Worm (Caenorhabditis elegans): Measurements from ENCODE around the gene K04E7.1.

Gene K04E7.1

ce11 chrX:6476540-6476939, 14.7 kb downstream of the K04E7.1 start, which contains the start of gene C15B12.1:
Gene C15B12.1 (plus strand): TSS chrX:6476810.
- TF ChIP-seq ref-1 (GFP tag; conservative IDR thresholded peaks at IDR 0.05) (no peak), cog-1 (tag; optimal IDR thresholded peaks at IDR 0.05) (no peak), flt-1 (GFP tag; IDR thresholded peaks at IDR 0.05) (no peak), klf-2 (GFP tag; conservative IDR thresholded peaks at IDR 0.05) (no peak), med-1 (GFP tag; optimal IDR thresholded peaks at IDR 0.05; ENCODE audit: insufficient read depth) (no peak), ztf-29 (GFP tag; IDR thresholded peaks at IDR 0.05) (no peak), tab-1 (GFP tag; IDR thresholded peaks at IDR 0.05) (no peak), ztf-23 (GFP tag; IDR thresholded peaks at IDR 0.05) (no peak), T22C8.4 (GFP tag; IDR thresholded peaks at IDR 0.05) (no peak)

- TF ChIP-seq flt-1 (GFP tag; IDR thresholded peaks at IDR 0.05) (no peak), ztf-29 (GFP tag; IDR thresholded peaks at IDR 0.05) (no peak), med-1 (GFP tag; optimal IDR thresholded peaks at IDR 0.05; ENCODE audit: insufficient read depth) (no peak), tab-1 (GFP tag; IDR thresholded peaks at IDR 0.05) (no peak), ztf-23 (GFP tag; IDR thresholded peaks at IDR 0.05) (no peak), klf-2 (GFP tag; conservative IDR thresholded peaks at IDR 0.05) (no peak), cog-1 (tag; optimal IDR thresholded peaks at IDR 0.05) (no peak), ref-1 (GFP tag; conservative IDR thresholded peaks at IDR 0.05) (no peak), T22C8.4 (GFP tag; IDR thresholded peaks at IDR 0.05) (no peak)
Measured at ce11 chrX:6484780-6485179, 23.0 kb downstream of the K04E7.1 start, which contains the start of gene gar-1. Gene gar-1 (minus strand): TSS chrX:6484880.

- no peak for TF ChIP-seq klf-2 (GFP tag; conservative IDR thresholded peaks at IDR 0.05)
Measured at ce11 chrX:6499736-6500135, 37.9 kb downstream of the K04E7.1 start, which contains the start of gene actl-1. Gene actl-1 (minus strand): TSS chrX:6499836.

- TF ChIP-seq ztf-29 (GFP tag; IDR thresholded peaks at IDR 0.05): no peak
- TF ChIP-seq T22C8.4 (GFP tag; IDR thresholded peaks at IDR 0.05): no peak
- no peak for TF ChIP-seq flt-1 (GFP tag; IDR thresholded peaks at IDR 0.05)
- TF ChIP-seq klf-2 (GFP tag; conservative IDR thresholded peaks at IDR 0.05): no peak
- TF ChIP-seq ztf-23 (GFP tag; IDR thresholded peaks at IDR 0.05): no peak
- TF ChIP-seq ref-1 (GFP tag; conservative IDR thresholded peaks at IDR 0.05): no peak
Measured at ce11 chrX:6503148-6503547, 41.3 kb downstream of the K04E7.1 start.

- TF ChIP-seq ztf-23 (GFP tag; IDR thresholded peaks at IDR 0.05) (peak; percentile 27; the same call in 1 of the 2 replicates), tab-1 (GFP tag; IDR thresholded peaks at IDR 0.05) (no peak), cog-1 (tag; optimal IDR thresholded peaks at IDR 0.05) (peak; percentile 32), ztf-29 (GFP tag; IDR thresholded peaks at IDR 0.05) (no peak)
Measured at ce11 chrX:6505008-6505407, 43.2 kb downstream of the K04E7.1 start, which contains the start of gene cdf-1. Gene cdf-1 (minus strand): TSS chrX:6505143.

- TF ChIP-seq ztf-23 (GFP tag; IDR thresholded peaks at IDR 0.05): no peak
- no peak for TF ChIP-seq ztf-29 (GFP tag; IDR thresholded peaks at IDR 0.05)
- no peak for TF ChIP-seq klf-2 (GFP tag; conservative IDR thresholded peaks at IDR 0.05)
- TF ChIP-seq ref-1 (GFP tag; conservative IDR thresholded peaks at IDR 0.05): no peak
- no peak for TF ChIP-seq flt-1 (GFP tag; IDR thresholded peaks at IDR 0.05)
- TF ChIP-seq cog-1 (tag; optimal IDR thresholded peaks at IDR 0.05): no peak
- no peak for TF ChIP-seq med-1 (GFP tag; optimal IDR thresholded peaks at IDR 0.05; ENCODE audit: insufficient read depth)
- TF ChIP-seq T22C8.4 (GFP tag; IDR thresholded peaks at IDR 0.05): no peak
- no peak for TF ChIP-seq tab-1 (GFP tag; IDR thresholded peaks at IDR 0.05)
Measured at ce11 chrX:6505662-6506061, 43.8 kb downstream of the K04E7.1 start, which contains the start of gene glr-8. Gene glr-8 (plus strand): TSS chrX:6505980.

ce11 chrX:6507734-6508133, 45.9 kb downstream of the K04E7.1 start:
- TF ChIP-seq ztf-23 (GFP tag; IDR thresholded peaks at IDR 0.05): no peak
- no peak for TF ChIP-seq med-1 (GFP tag; optimal IDR thresholded peaks at IDR 0.05; ENCODE audit: insufficient read depth)
- no peak for TF ChIP-seq T22C8.4 (GFP tag; IDR thresholded peaks at IDR 0.05)
- no peak for TF ChIP-seq cog-1 (tag; optimal IDR thresholded peaks at IDR 0.05)
- TF ChIP-seq tab-1 (GFP tag; IDR thresholded peaks at IDR 0.05): no peak
- TF ChIP-seq klf-2 (GFP tag; conservative IDR thresholded peaks at IDR 0.05): no peak
- no peak for TF ChIP-seq flt-1 (GFP tag; IDR thresholded peaks at IDR 0.05)
- no peak for TF ChIP-seq ztf-29 (GFP tag; IDR thresholded peaks at IDR 0.05)
- no peak for TF ChIP-seq ref-1 (GFP tag; conservative IDR thresholded peaks at IDR 0.05)

ce11 chrX:6509813-6510212, 48.0 kb downstream of the K04E7.1 start:
- TF ChIP-seq cog-1 (tag; optimal IDR thresholded peaks at IDR 0.05) (no peak), klf-2 (GFP tag; conservative IDR thresholded peaks at IDR 0.05) (no peak), T22C8.4 (GFP tag; IDR thresholded peaks at IDR 0.05) (no peak), flt-1 (GFP tag; IDR thresholded peaks at IDR 0.05) (no peak), med-1 (GFP tag; optimal IDR thresholded peaks at IDR 0.05; ENCODE audit: insufficient read depth) (no peak), tab-1 (GFP tag; IDR thresholded peaks at IDR 0.05) (no peak), ref-1 (GFP tag; conservative IDR thresholded peaks at IDR 0.05) (no peak), ztf-23 (GFP tag; IDR thresholded peaks at IDR 0.05) (no peak), ztf-29 (GFP tag; IDR thresholded peaks at IDR 0.05) (no peak)

- no peak for TF ChIP-seq ztf-23 (GFP tag; IDR thresholded peaks at IDR 0.05)
- no peak for TF ChIP-seq ztf-29 (GFP tag; IDR thresholded peaks at IDR 0.05)
- no peak for TF ChIP-seq flt-1 (GFP tag; IDR thresholded peaks at IDR 0.05)
- no peak for TF ChIP-seq med-1 (GFP tag; optimal IDR thresholded peaks at IDR 0.05; ENCODE audit: insufficient read depth)
- no peak for TF ChIP-seq cog-1 (tag; optimal IDR thresholded peaks at IDR 0.05)
- TF ChIP-seq ref-1 (GFP tag; conservative IDR thresholded peaks at IDR 0.05): no peak
- no peak for TF ChIP-seq tab-1 (GFP tag; IDR thresholded peaks at IDR 0.05)
- no peak for TF ChIP-seq T22C8.4 (GFP tag; IDR thresholded peaks at IDR 0.05)
- TF ChIP-seq klf-2 (GFP tag; conservative IDR thresholded peaks at IDR 0.05): no peak
Measured at ce11 chrX:6510627-6511026, 48.8 kb downstream of the K04E7.1 start, which contains the start of gene ttr-36. Gene ttr-36 (plus strand): TSS chrX:6510927.

ce11 chrX:6511985-6512384, 50.2 kb downstream of the K04E7.1 start, which contains the start of gene ttr-35:
Gene ttr-35 (plus strand): TSS chrX:6512285.
- TF ChIP-seq med-1 (GFP tag; optimal IDR thresholded peaks at IDR 0.05; ENCODE audit: insufficient read depth) (no peak), cog-1 (tag; optimal IDR thresholded peaks at IDR 0.05) (no peak), tab-1 (GFP tag; IDR thresholded peaks at IDR 0.05) (no peak), T22C8.4 (GFP tag; IDR thresholded peaks at IDR 0.05) (no peak), ztf-23 (GFP tag; IDR thresholded peaks at IDR 0.05) (no peak), klf-2 (GFP tag; conservative IDR thresholded peaks at IDR 0.05) (no peak), flt-1 (GFP tag; IDR thresholded peaks at IDR 0.05) (no peak), ref-1 (GFP tag; conservative IDR thresholded peaks at IDR 0.05) (no peak), ztf-29 (GFP tag; IDR thresholded peaks at IDR 0.05) (no peak)

All from whole organism, midembryonic.